Worm (Caenorhabditis elegans) whole organism, midembryonic: ENCODE measurements around the gene unc-64.

Experiments
- cog-1 ChIP-seq: sonication (generic microtip); optimal IDR thresholded peaks from 2 replicates; lab custom pipeline; 2016; ENCODE audit warnings: missing genetic modification characterization, missing compliant biosample characterization
- flt-1 ChIP-seq: fragments of 200-800 bp; sonication (Bioruptor generic); IDR thresholded peaks from 2 replicates; pipeline ENCODE4 v1.3.6; 2022; ENCODE audit warnings: missing genetic modification characterization, missing compliant biosample characterization
- ref-1 ChIP-seq: fragments of 200-800 bp; sonication (Bioruptor generic); conservative IDR thresholded peaks from 2 replicates; pipeline ENCODE4 v1.3.6; 2022; ENCODE audit warnings: missing genetic modification reagents, missing genetic modification characterization, missing compliant biosample characterization
- tab-1 ChIP-seq: fragments of 200-800 bp; sonication (Bioruptor generic); IDR thresholded peaks from 2 replicates; pipeline ENCODE4 v1.3.6; 2022; ENCODE audit warnings: missing genetic modification characterization, missing compliant biosample characterization
- ztf-23 ChIP-seq: fragments of 200-800 bp; sonication (Bioruptor generic); IDR thresholded peaks from 2 replicates; pipeline ENCODE4 v1.3.6; 2022; ENCODE audit warnings: missing genetic modification reagents, missing genetic modification characterization, missing compliant biosample characterization
- ztf-29 ChIP-seq: fragments of 200-800 bp; sonication (Bioruptor generic); IDR thresholded peaks from 2 replicates; pipeline ENCODE4 v1.3.6; 2022; ENCODE audit warnings: missing genetic modification reagents, missing genetic modification characterization, missing compliant biosample characterization

DNA sequence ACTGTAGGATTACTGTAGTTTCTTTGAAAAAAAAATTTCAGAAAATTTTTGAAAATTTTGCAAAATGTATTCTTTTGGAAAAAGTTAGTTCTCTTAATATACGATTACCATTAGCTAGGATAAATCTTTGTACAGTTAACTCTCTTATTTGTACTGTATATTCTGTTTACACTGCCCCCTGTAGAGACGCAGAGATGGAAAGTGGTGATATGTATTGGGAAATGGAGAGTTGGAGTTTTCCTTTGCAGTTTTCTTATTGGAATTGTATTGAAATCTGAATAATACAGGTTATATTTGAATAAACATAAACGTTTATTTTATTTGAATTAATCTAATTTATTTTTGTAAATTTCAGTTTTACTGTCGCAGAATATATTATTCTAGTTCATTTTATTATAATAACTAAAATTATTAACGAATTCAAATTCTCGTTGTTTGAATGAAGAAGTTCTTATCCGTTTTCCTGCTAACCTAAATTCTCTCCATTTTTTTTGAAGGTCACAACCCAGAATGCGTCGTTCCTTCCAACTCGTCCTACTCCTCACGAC is 22.8 kb upstream of the unc-64 start, which contains the start of gene F56A8.9:
- TF ChIP-seq tab-1 (GFP tag; lab: Robert Waterston, UW) (no peak), flt-1 (GFP tag; lab: Robert Waterston, UW) (no peak), ztf-29 (GFP tag; lab: Robert Waterston, UW) (no peak), ref-1 (GFP tag; lab: Robert Waterston, UW) (no peak), ztf-23 (no peak), cog-1 (tag; lab: Kevin White, UChicago) (no peak)
